Fruit fly (Drosophila melanogaster): ENCODE results near the gene dop.

Gene dop

dm6 chr3L:15563058-15563850, 2.6 kb upstream of the dop start, which contains the start of the genes CG7739 and SCCRO (continued):
- TF ChIP-seq Hmr (GFP tag; optimal IDR thresholded peaks at IDR 0.05), result peak; percentile 42
- no peak for TF ChIP-seq gcm2 (GFP tag; optimal IDR thresholded peaks at IDR 0.05)
- no peak for TF ChIP-seq CG12236 (GFP tag; optimal IDR thresholded peaks at IDR 0.05)
- peak; percentile 26 for TF ChIP-seq CG11398 (GFP tag; optimal IDR thresholded peaks at IDR 0.05)
- no peak for TF ChIP-seq CG4854 (GFP tag; optimal IDR thresholded peaks at IDR 0.05)
- peak in 1 of 2 experiments; percentile 70 for TF ChIP-seq crp (GFP tag; optimal IDR thresholded peaks at IDR 0.05)
- no peak for TF ChIP-seq twi (tag; optimal IDR thresholded peaks at IDR 0.05)
- no peak for TF ChIP-seq Poxn (GFP tag; IDR thresholded peaks at IDR 0.05)
- TF ChIP-seq lbe (GFP tag; optimal IDR thresholded peaks at IDR 0.05), result no peak
- TF ChIP-seq CG1602 (GFP tag; optimal IDR thresholded peaks at IDR 0.05), result peak; percentile 56
- peak; percentile 7 for TF ChIP-seq CG1647 (GFP tag; optimal IDR thresholded peaks at IDR 0.05)
- no peak for TF ChIP-seq CTCF (GFP tag; optimal IDR thresholded peaks at IDR 0.05)
- peak; percentile 76 for TF ChIP-seq CG15269 (tag; optimal IDR thresholded peaks at IDR 0.05)
- no peak for TF ChIP-seq CG11093 (GFP tag; IDR thresholded peaks at IDR 0.05)
- no peak for TF ChIP-seq HmgD (GFP tag; optimal IDR thresholded peaks at IDR 0.05)
- TF ChIP-seq CG17186 (GFP tag; optimal IDR thresholded peaks at IDR 0.05), result no peak
- TF ChIP-seq CG12219 (GFP tag; optimal IDR thresholded peaks at IDR 0.05), result no peak
- no peak for TF ChIP-seq onecut (GFP tag; IDR thresholded peaks at IDR 0.05)
- peak; percentile 46 for TF ChIP-seq lilli (GFP tag; optimal IDR thresholded peaks at IDR 0.05)
- TF ChIP-seq CG7987 (GFP tag; optimal IDR thresholded peaks at IDR 0.05), result no peak
- TF ChIP-seq sisA (GFP tag; IDR thresholded peaks at IDR 0.05), result peak; percentile 47; the same call in 1 of the 2 replicates
- TF ChIP-seq maf-S (GFP tag; optimal IDR thresholded peaks at IDR 0.05), result no peak
- peak; percentile 54 for TF ChIP-seq CG17359 (tag; optimal IDR thresholded peaks at IDR 0.05)
- peak; percentile 92 for TF ChIP-seq MESR4 (GFP tag; optimal IDR thresholded peaks at IDR 0.05)
- peak; percentile 22 to 23 for TF ChIP-seq dpn (GFP tag; optimal IDR thresholded peaks at IDR 0.05)
- peak; percentile 87 for TF ChIP-seq CG32532 (GFP tag; IDR thresholded peaks at IDR 0.05)
- TF ChIP-seq CG11504 (tag; optimal IDR thresholded peaks at IDR 0.05), result no peak
- TF ChIP-seq CG30020 (tag; optimal IDR thresholded peaks at IDR 0.05), result peak; percentile 87
- TF ChIP-seq p53 (GFP tag; optimal IDR thresholded peaks at IDR 0.05), result no peak
- TF ChIP-seq Trl (optimal IDR thresholded peaks at IDR 0.05), result no peak
- TF ChIP-seq Trl (GFP tag; optimal IDR thresholded peaks at IDR 0.05), result peak; percentile 31
- no peak for TF ChIP-seq CG15479 (GFP tag; optimal IDR thresholded peaks at IDR 0.05)
- no peak for TF ChIP-seq CG10565 (GFP tag; optimal IDR thresholded peaks at IDR 0.05)
- no peak for TF ChIP-seq scrt (GFP tag; optimal IDR thresholded peaks at IDR 0.05)
- TF ChIP-seq HLHmδ (GFP tag; optimal IDR thresholded peaks at IDR 0.05), result no peak
- TF ChIP-seq zfh1 (GFP tag; IDR thresholded peaks at IDR 0.05), result peak; percentile 64; the same call in 2 of the 3 replicates
- 0 out of 2 replicates have a peak, but pooled peaks have one; percentile 10 for TF ChIP-seq GATAe (GFP tag; conservative IDR thresholded peaks at IDR 0.05)
- no peak for TF ChIP-seq HHEX (GFP tag; optimal IDR thresholded peaks at IDR 0.05)
- TF ChIP-seq CG3407 (GFP tag; optimal IDR thresholded peaks at IDR 0.05), result no peak
- TF ChIP-seq az2 (GFP tag; optimal IDR thresholded peaks at IDR 0.05), result peak; percentile 15
- TF ChIP-seq CG7556 (GFP tag; optimal IDR thresholded peaks at IDR 0.05), result peak; percentile 33
- TF ChIP-seq Neu2 (GFP tag; optimal IDR thresholded peaks at IDR 0.05; ENCODE audit: borderline replicate concordance), result no peak
- TF ChIP-seq Opbp (GFP tag; IDR thresholded peaks at IDR 0.05; ENCODE audit: partially characterized antibody), result 0 out of 3 replicates have a peak, but pooled peaks have one; percentile 61
- TF ChIP-seq Med (GFP tag), result peak; percentile 92
- TF ChIP-seq org-1 (GFP tag; optimal IDR thresholded peaks at IDR 0.05), result no peak
- peak; percentile 24 for TF ChIP-seq CG1233 (GFP tag; optimal IDR thresholded peaks at IDR 0.05)
- TF ChIP-seq phol (tag; optimal IDR thresholded peaks at IDR 0.05), result peak; percentile 70
- no peak for TF ChIP-seq bowl (GFP tag; IDR thresholded peaks at IDR 0.05)
- TF ChIP-seq sc (optimal IDR thresholded peaks at IDR 0.05), result no peak
- TF ChIP-seq sc (GFP tag; optimal IDR thresholded peaks at IDR 0.05), result no peak

Measured in whole organism, embryonic.